Worm (Caenorhabditis elegans) whole organism, L3 larva: Measurements from ENCODE around the gene coa-4.
"Not testable (repeated sequence)": the region's sequence is repeated elsewhere in the genome, so short reads cannot be mapped to it uniquely, and the experiment has no call there.

Experiments
- ZK546.5 ChIP-seq: sonication (generic microtip); optimal IDR thresholded peaks from 2 replicates; lab custom pipeline; 2017; ENCODE audit warnings: missing biosample characterization, missing genetic modification characterization
- aly-2 ChIP-seq: fragments of 150-350 bp; optimal IDR thresholded peaks from 2 replicates; lab custom pipeline; 2014; ENCODE audit warnings: missing biosample characterization, missing genetic modification characterization
- ama-1 ChIP-seq: fragments of 150-350 bp; optimal IDR thresholded peaks from 2 replicates; lab custom pipeline; 2018
- ceh-16 ChIP-seq: sonication (generic microtip); optimal IDR thresholded peaks from 2 replicates; lab custom pipeline; 2017; ENCODE audit warnings: missing biosample characterization, missing genetic modification characterization
- ceh-28 ChIP-seq: fragments of 150-350 bp; optimal IDR thresholded peaks from 2 replicates; lab custom pipeline; 2014; ENCODE audit warnings: missing biosample characterization, missing genetic modification reagents, missing genetic modification characterization
- ceh-82 ChIP-seq: fragments of 150-350 bp; optimal IDR thresholded peaks from 2 replicates; lab custom pipeline; 2014; ENCODE audit warnings: missing biosample characterization, missing genetic modification characterization
- ceh-9 ChIP-seq: sonication (generic microtip); optimal IDR thresholded peaks from 2 replicates; lab custom pipeline; 2018; ENCODE audit warnings: missing biosample characterization, missing genetic modification characterization
- egl-5 ChIP-seq: fragments of 150-350 bp; optimal IDR thresholded peaks from 2 replicates; lab custom pipeline; 2017; ENCODE audit warnings: missing biosample characterization, missing genetic modification reagents, missing genetic modification characterization, inconsistent platforms
- elt-1 ChIP-seq: fragments of 150-350 bp; optimal IDR thresholded peaks from 2 replicates; lab custom pipeline; 2014; ENCODE audit warnings: missing biosample characterization, missing genetic modification characterization
- elt-2 ChIP-seq: sonication (generic microtip); optimal IDR thresholded peaks from 2 replicates; lab custom pipeline; 2016; ENCODE audit warnings: missing genetic modification reagents, mild to moderate bottlenecking, missing genetic modification characterization, missing compliant biosample characterization
- eor-1 ChIP-seq, 2 experiments: fragments of 150-350 bp; optimal IDR thresholded peaks; 2 replicates each; lab custom pipeline; 2014 to 2018; ENCODE audit warnings: missing biosample characterization in 2 of 2, missing genetic modification characterization in 2 of 2
- fkh-10 ChIP-seq: sonication (generic microtip); optimal IDR thresholded peaks from 2 replicates; lab custom pipeline; 2017; ENCODE audit warnings: missing biosample characterization, missing genetic modification reagents, missing genetic modification characterization
- fos-1 ChIP-seq: fragments of 150-350 bp; optimal IDR thresholded peaks from 2 replicates; lab custom pipeline; 2014; ENCODE audit warnings: missing biosample characterization, missing genetic modification characterization
- hmg-11 ChIP-seq: sonication (generic microtip); optimal IDR thresholded peaks from 2 replicates; lab custom pipeline; 2016; ENCODE audit warnings: missing genetic modification characterization, missing compliant biosample characterization
- jun-1 ChIP-seq: fragments of 150-350 bp; optimal IDR thresholded peaks from 2 replicates; lab custom pipeline; 2014; ENCODE audit warnings: missing biosample characterization, missing genetic modification reagents, missing genetic modification characterization
- lin-15B ChIP-seq: fragments of 150-350 bp; optimal IDR thresholded peaks from 2 replicates; lab custom pipeline; 2014; ENCODE audit warnings: missing biosample characterization, missing genetic modification characterization
- lin-39 ChIP-seq: fragments of 150-350 bp; optimal IDR thresholded peaks from 2 replicates; lab custom pipeline; 2018; ENCODE audit warnings: missing biosample characterization, missing genetic modification reagents, missing genetic modification characterization
- lsy-12 ChIP-seq: sonication (generic microtip); optimal IDR thresholded peaks from 2 replicates; lab custom pipeline; 2016; ENCODE audit warnings: mild to moderate bottlenecking, missing genetic modification characterization, missing compliant biosample characterization
- mdl-1 ChIP-seq: fragments of 150-350 bp; optimal IDR thresholded peaks from 2 replicates; lab custom pipeline; 2014; ENCODE audit warnings: missing biosample characterization, missing genetic modification characterization
- nfya-1 ChIP-seq: sonication (generic microtip); optimal IDR thresholded peaks from 2 replicates; lab custom pipeline; 2017; ENCODE audit warnings: missing genetic modification characterization, mild to moderate bottlenecking, missing compliant biosample characterization, antibody characterized with exemption, moderate library complexity; ENCODE audit not compliant: insufficient read depth
- nhr-11 ChIP-seq: fragments of 150-350 bp; optimal IDR thresholded peaks from 2 replicates; lab custom pipeline; 2014; ENCODE audit warnings: missing biosample characterization, missing genetic modification characterization
- nhr-12 ChIP-seq: fragments of 150-350 bp; optimal IDR thresholded peaks from 2 replicates; lab custom pipeline; 2014; ENCODE audit warnings: missing biosample characterization, missing genetic modification characterization
- nhr-23 ChIP-seq: fragments of 150-350 bp; optimal IDR thresholded peaks from 2 replicates; lab custom pipeline; 2014; ENCODE audit warnings: missing biosample characterization, missing genetic modification reagents, missing genetic modification characterization
- nhr-237 ChIP-seq: fragments of 150-350 bp; optimal IDR thresholded peaks from 2 replicates; lab custom pipeline; 2014; ENCODE audit warnings: missing biosample characterization, missing genetic modification characterization
- nhr-25 ChIP-seq: sonication (generic microtip); optimal IDR thresholded peaks from 2 replicates; lab custom pipeline; 2017; ENCODE audit warnings: missing biosample characterization, missing genetic modification characterization
- nhr-43 ChIP-seq: sonication (generic microtip); optimal IDR thresholded peaks from 2 replicates; lab custom pipeline; 2016; ENCODE audit warnings: mild to moderate bottlenecking, missing genetic modification characterization, missing compliant biosample characterization; ENCODE audit not compliant: poor library complexity, severe bottlenecking
- nhr-67 ChIP-seq: fragments of 150-350 bp; optimal IDR thresholded peaks from 2 replicates; lab custom pipeline; 2014; ENCODE audit warnings: missing biosample characterization, missing genetic modification characterization
- nhr-76 ChIP-seq: fragments of 150-350 bp; sonication (generic microtip); optimal IDR thresholded peaks from 5 replicates; lab custom pipeline; 2014; ENCODE audit warnings: missing biosample characterization, missing genetic modification characterization
- nhr-77 ChIP-seq: fragments of 150-350 bp; optimal IDR thresholded peaks from 2 replicates; lab custom pipeline; 2014; ENCODE audit warnings: missing biosample characterization, missing genetic modification characterization
- pha-4 ChIP-seq: fragments of 150-350 bp; optimal IDR thresholded peaks from 2 replicates; lab custom pipeline; 2014; ENCODE audit warnings: missing biosample characterization, missing genetic modification reagents, missing genetic modification characterization
- skn-1 ChIP-seq: fragments of 150-350 bp; optimal IDR thresholded peaks from 2 replicates; lab custom pipeline; 2014; ENCODE audit warnings: missing biosample characterization, missing genetic modification characterization
- snpc-4 ChIP-seq: fragments of 150-350 bp; optimal IDR thresholded peaks from 2 replicates; lab custom pipeline; 2014; ENCODE audit warnings: missing biosample characterization, missing genetic modification characterization
- tbx-2 ChIP-seq: sonication (generic microtip); optimal IDR thresholded peaks from 2 replicates; lab custom pipeline; 2016; ENCODE audit warnings: mild to moderate bottlenecking, missing genetic modification characterization, missing compliant biosample characterization
- unc-39 ChIP-seq: sonication (generic microtip); optimal IDR thresholded peaks from 4 replicates; lab custom pipeline; 2017; ENCODE audit warnings: missing biosample characterization, missing genetic modification characterization
- ztf-11 ChIP-seq: fragments of 150-350 bp; optimal IDR thresholded peaks from 2 replicates; lab custom pipeline; 2014; ENCODE audit warnings: missing biosample characterization, missing genetic modification characterization
- ztf-4 ChIP-seq: fragments of 150-350 bp; optimal IDR thresholded peaks from 2 replicates; lab custom pipeline; 2014; ENCODE audit warnings: missing biosample characterization, missing genetic modification characterization

The coa-4 gene

DNA sequence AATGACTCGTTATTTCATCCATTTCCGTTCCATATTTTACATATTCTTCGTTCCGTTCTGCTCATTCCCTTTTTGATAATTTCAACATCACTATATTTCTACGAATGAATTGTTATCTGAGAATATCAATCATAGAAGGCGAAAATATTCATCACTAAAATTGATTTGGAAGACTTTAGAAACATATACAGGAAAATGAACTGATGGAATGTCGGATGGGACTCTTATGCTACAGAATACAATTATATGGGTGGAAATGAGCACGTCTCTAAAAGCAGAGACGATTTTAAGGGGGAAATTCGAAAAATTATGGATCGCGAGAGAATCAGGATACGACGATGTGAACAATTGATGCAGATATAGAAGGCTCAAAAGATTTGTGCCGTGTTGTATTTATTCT lies 15.4 kb downstream of the coa-4 start:
- no peak for TF ChIP-seq nhr-23
- TF ChIP-seq, all 47 proteins: peak for 0

ce11 chrIV:9319080-9319479 lies 16.3 kb downstream of the coa-4 start, which contains the start of the genes F49C12.11 and nemt-1:
TSS of gene F49C12.11 (plus strand) at chrIV:9319380.
TSS of gene nemt-1 (minus strand) at chrIV:9319439.
- no peak for TF ChIP-seq lsy-12 (tag; lab: Kevin White, UChicago)
- TF ChIP-seq nhr-77 (tag; lab: Kevin White, UChicago), result no peak
- TF ChIP-seq ceh-16 (tag; lab: Kevin White, UChicago), result no peak
- no peak for TF ChIP-seq nhr-11 (tag; lab: Kevin White, UChicago)
- no peak for TF ChIP-seq skn-1
- no peak for TF ChIP-seq nfya-1
- no peak for TF ChIP-seq snpc-4 (tag; lab: Kevin White, UChicago)
- TF ChIP-seq elt-1 (tag; lab: Kevin White, UChicago), result no peak
- no peak for TF ChIP-seq ztf-4 (tag; lab: Kevin White, UChicago)
- TF ChIP-seq nhr-23, result no peak

- TF ChIP-seq nhr-23 (no peak), mdl-1 (tag; lab: Kevin White, UChicago) (no peak), eor-1 (tag; optimal IDR thresholded peaks at IDR 0.05; lab: Kevin White, UChicago) (no peak), fos-1 (tag; lab: Kevin White, UChicago) (no peak), unc-39 (no peak), nhr-25 (tag; lab: Kevin White, UChicago) (no peak), ceh-82 (tag; lab: Kevin White, UChicago) (no peak), nhr-237 (no peak), ceh-9 (tag; lab: Kevin White, UChicago) (no peak), elt-1 (tag; lab: Kevin White, UChicago) (no peak), lin-39 (tag; lab: Kevin White, UChicago) (no peak), jun-1 (tag; lab: Kevin White, UChicago) (no peak), snpc-4 (tag; lab: Kevin White, UChicago) (no peak), nhr-67 (no peak), nhr-76 (no peak), ama-1 (lab: Kevin White, UChicago) (no peak), fkh-10 (GFP tag; lab: Kevin White, UChicago) (no peak), egl-5 (tag; lab: Kevin White, UChicago) (no peak), nfya-1 (no peak)
Measured at ce11 chrIV:9318147-9318546, 17.3 kb downstream of the coa-4 start.

ce11 chrIV:9316068-9316681 lies 19.2 kb downstream of the coa-4 start, which contains the start of the genes F49C12.9 and rpn-7:
TSS of gene F49C12.9 (minus strand) at chrIV:9316215.
TSS of gene rpn-7 (plus strand) at chrIV:9316631.
- TF ChIP-seq elt-2 (peak; percentile 24), nhr-76 (no peak), tbx-2 (no peak), nfya-1 (peak; percentile 56), nhr-43 (tag; lab: Kevin White, UChicago) (peak; percentile 8), egl-5 (tag; lab: Kevin White, UChicago) (peak; percentile 48), lin-39 (tag; lab: Kevin White, UChicago) (peak; percentile 61), hmg-11 (tag; lab: Kevin White, UChicago) (peak; percentile 68), ceh-28 (tag; lab: Kevin White, UChicago) (no peak), skn-1 (peak; percentile 99), jun-1 (tag; lab: Kevin White, UChicago) (no peak), ztf-11 (tag; lab: Kevin White, UChicago) (no peak), ZK546.5 (tag; lab: Kevin White, UChicago) (no peak), snpc-4 (tag; lab: Kevin White, UChicago) (peak; percentile 47), ceh-16 (tag; lab: Kevin White, UChicago) (no peak), lin-15B (tag; lab: Kevin White, UChicago) (peak; percentile 5), pha-4 (peak; percentile 52)

DNA sequence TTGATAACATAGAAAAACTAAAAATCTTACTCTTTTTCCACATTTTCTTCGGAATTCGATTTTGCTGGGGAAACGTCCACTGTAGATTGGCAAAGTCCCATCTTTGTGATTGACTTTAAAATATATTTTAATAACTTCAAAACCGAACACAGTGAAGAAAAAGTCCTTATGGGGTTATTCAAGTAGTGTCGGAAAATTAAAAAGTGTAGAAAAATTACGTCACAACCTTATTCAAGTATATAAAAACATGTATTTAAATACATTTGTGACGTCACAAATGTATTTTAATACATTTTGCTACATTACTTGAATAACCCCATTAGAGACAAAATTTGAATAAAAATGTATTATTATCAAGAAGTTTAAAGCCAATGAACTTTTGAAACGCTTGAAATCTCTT lies 22.6 kb downstream of the coa-4 start, which contains the start of gene F49C12.7:
TSS of gene F49C12.7 (minus strand) at position 101 of the 400 bp plus-strand sequence.
- not testable (repeated sequence) for TF ChIP-seq aly-2 (tag; lab: Kevin White, UChicago); nfya-1; nhr-12 (tag; lab: Kevin White, UChicago)
- TF ChIP-seq, all 47 proteins: peak for 0; not testable (repeated sequence) for 47
